Worm (Caenorhabditis elegans): ENCODE measurements around the gene T06C12.12.
A peak's percentile ranks its signal among the peaks of the same experiment; 100 is the strongest.

The T06C12.12 gene

ce11 chrV:15867373-15867772 is 24.5 kb upstream of the T06C12.12 start, which contains the start of gene fbxa-197:
Gene fbxa-197, plus strand, starts transcription at chrV:15867673.
- TF ChIP-seq tra-4 (tag; optimal IDR thresholded peaks at IDR 0.05) (no peak), tbx-37 (GFP tag; conservative IDR thresholded peaks at IDR 0.05) (no peak), ceh-36 (tag; optimal IDR thresholded peaks at IDR 0.05) (no peak), pes-1 (GFP tag; IDR thresholded peaks at IDR 0.05) (no peak), B0310.2 (tag; optimal IDR thresholded peaks at IDR 0.05) (no peak), ceh-13 (GFP tag; optimal IDR thresholded peaks at IDR 0.05) (no peak), hmg-4 (GFP tag; optimal IDR thresholded peaks at IDR 0.05) (no peak)

ce11 chrV:15870356-15870755 is 21.5 kb upstream of the T06C12.12 start, which contains the start of gene str-57:
Gene str-57, plus strand, starts transcription at chrV:15870656.
- TF ChIP-seq hmbx-1 (tag; optimal IDR thresholded peaks at IDR 0.05) (no peak), ama-1 (optimal IDR thresholded peaks at IDR 0.05) (no peak), flt-1 (GFP tag; IDR thresholded peaks at IDR 0.05) (no peak), B0310.2 (tag; optimal IDR thresholded peaks at IDR 0.05) (no peak), sea-1 (GFP tag; conservative IDR thresholded peaks at IDR 0.05) (no peak), pes-1 (GFP tag; IDR thresholded peaks at IDR 0.05) (no peak), hnd-1 (tag; optimal IDR thresholded peaks at IDR 0.05) (no peak), tbx-11 (GFP tag; IDR thresholded peaks at IDR 0.05) (no peak), scrt-1 (GFP tag; IDR thresholded peaks at IDR 0.05) (no peak), F13C5.2 (tag; optimal IDR thresholded peaks at IDR 0.05) (no peak), ets-7 (tag; optimal IDR thresholded peaks at IDR 0.05) (no peak)

ce11 chrV:15872273-15872672 is 19.6 kb upstream of the T06C12.12 start, which contains the start of gene str-56:
Gene str-56, plus strand, starts transcription at chrV:15872573.
- no peak for TF ChIP-seq tbx-37 (GFP tag; conservative IDR thresholded peaks at IDR 0.05)
- no peak for TF ChIP-seq ets-7 (tag; optimal IDR thresholded peaks at IDR 0.05)
- TF ChIP-seq ceh-36 (tag; optimal IDR thresholded peaks at IDR 0.05), result no peak
- no peak for TF ChIP-seq F13C5.2 (tag; optimal IDR thresholded peaks at IDR 0.05)
- TF ChIP-seq flt-1 (GFP tag; IDR thresholded peaks at IDR 0.05), result no peak
- no peak for TF ChIP-seq tra-4 (tag; optimal IDR thresholded peaks at IDR 0.05)
- no peak for TF ChIP-seq hnd-1 (tag; optimal IDR thresholded peaks at IDR 0.05)
- TF ChIP-seq aly-1 (tag; optimal IDR thresholded peaks at IDR 0.05), result no peak
- no peak for TF ChIP-seq scrt-1 (GFP tag; IDR thresholded peaks at IDR 0.05)
- TF ChIP-seq ama-1 (optimal IDR thresholded peaks at IDR 0.05), result no peak
- TF ChIP-seq ceh-13 (GFP tag; optimal IDR thresholded peaks at IDR 0.05), result no peak
- no peak for TF ChIP-seq pes-1 (GFP tag; IDR thresholded peaks at IDR 0.05)
- TF ChIP-seq tbx-11 (GFP tag; IDR thresholded peaks at IDR 0.05), result no peak
- no peak for TF ChIP-seq B0310.2 (tag; optimal IDR thresholded peaks at IDR 0.05)
- no peak for TF ChIP-seq hmbx-1 (tag; optimal IDR thresholded peaks at IDR 0.05)
- no peak for TF ChIP-seq hmg-4 (GFP tag; optimal IDR thresholded peaks at IDR 0.05)
- no peak for TF ChIP-seq sea-1 (GFP tag; conservative IDR thresholded peaks at IDR 0.05)

ce11 chrV:15873762-15874161 is 18.1 kb upstream of the T06C12.12 start:
- TF ChIP-seq ceh-13 (GFP tag; optimal IDR thresholded peaks at IDR 0.05) (peak; percentile 99), pes-1 (GFP tag; IDR thresholded peaks at IDR 0.05) (peak; percentile 99), F13C5.2 (tag; optimal IDR thresholded peaks at IDR 0.05) (peak; percentile 100), hmg-4 (GFP tag; optimal IDR thresholded peaks at IDR 0.05) (peak; percentile 99), sea-1 (GFP tag; conservative IDR thresholded peaks at IDR 0.05) (peak; percentile 99), aly-1 (tag; optimal IDR thresholded peaks at IDR 0.05) (peak; percentile 99), hnd-1 (tag; optimal IDR thresholded peaks at IDR 0.05) (peak; percentile 96), flt-1 (GFP tag; IDR thresholded peaks at IDR 0.05) (peak; percentile 100), tbx-11 (GFP tag; IDR thresholded peaks at IDR 0.05) (peak; percentile 100), tra-4 (tag; optimal IDR thresholded peaks at IDR 0.05) (peak; percentile 98), ets-7 (tag; optimal IDR thresholded peaks at IDR 0.05) (peak; percentile 97), ceh-36 (tag; optimal IDR thresholded peaks at IDR 0.05) (peak; percentile 98), hmbx-1 (tag; optimal IDR thresholded peaks at IDR 0.05) (peak; percentile 94), B0310.2 (tag; optimal IDR thresholded peaks at IDR 0.05) (peak; percentile 99), scrt-1 (GFP tag; IDR thresholded peaks at IDR 0.05) (peak; percentile 100), ama-1 (optimal IDR thresholded peaks at IDR 0.05) (no peak), tbx-37 (GFP tag; conservative IDR thresholded peaks at IDR 0.05) (peak; percentile 100)

ce11 chrV:15876308-15876707 is 15.6 kb upstream of the T06C12.12 start, which contains the start of gene nhr-102:
Gene nhr-102, minus strand, starts transcription at chrV:15876408.
- no peak for TF ChIP-seq sea-1 (GFP tag; conservative IDR thresholded peaks at IDR 0.05)
- no peak for TF ChIP-seq B0310.2 (tag; optimal IDR thresholded peaks at IDR 0.05)
- TF ChIP-seq hmg-4 (GFP tag; optimal IDR thresholded peaks at IDR 0.05), result no peak
- TF ChIP-seq ama-1 (optimal IDR thresholded peaks at IDR 0.05), result no peak
- no peak for TF ChIP-seq tra-4 (tag; optimal IDR thresholded peaks at IDR 0.05)
- no peak for TF ChIP-seq pes-1 (GFP tag; IDR thresholded peaks at IDR 0.05)
- TF ChIP-seq flt-1 (GFP tag; IDR thresholded peaks at IDR 0.05), result no peak
- no peak for TF ChIP-seq ceh-13 (GFP tag; optimal IDR thresholded peaks at IDR 0.05)
- no peak for TF ChIP-seq scrt-1 (GFP tag; IDR thresholded peaks at IDR 0.05)
- no peak for TF ChIP-seq tbx-37 (GFP tag; conservative IDR thresholded peaks at IDR 0.05)
- no peak for TF ChIP-seq ets-7 (tag; optimal IDR thresholded peaks at IDR 0.05)
- no peak for TF ChIP-seq F13C5.2 (tag; optimal IDR thresholded peaks at IDR 0.05)
- no peak for TF ChIP-seq tbx-11 (GFP tag; IDR thresholded peaks at IDR 0.05)
- TF ChIP-seq hnd-1 (tag; optimal IDR thresholded peaks at IDR 0.05), result no peak
- no peak for TF ChIP-seq aly-1 (tag; optimal IDR thresholded peaks at IDR 0.05)

- TF ChIP-seq flt-1 (GFP tag; IDR thresholded peaks at IDR 0.05) (no peak), tra-4 (tag; optimal IDR thresholded peaks at IDR 0.05) (no peak), pes-1 (GFP tag; IDR thresholded peaks at IDR 0.05) (no peak), ceh-36 (tag; optimal IDR thresholded peaks at IDR 0.05) (no peak), tbx-37 (GFP tag; conservative IDR thresholded peaks at IDR 0.05) (no peak), aly-1 (tag; optimal IDR thresholded peaks at IDR 0.05) (no peak), ceh-13 (GFP tag; optimal IDR thresholded peaks at IDR 0.05) (no peak), hnd-1 (tag; optimal IDR thresholded peaks at IDR 0.05) (no peak), hmbx-1 (tag; optimal IDR thresholded peaks at IDR 0.05) (no peak), ama-1 (optimal IDR thresholded peaks at IDR 0.05) (no peak), sea-1 (GFP tag; conservative IDR thresholded peaks at IDR 0.05) (no peak), scrt-1 (GFP tag; IDR thresholded peaks at IDR 0.05) (no peak), B0310.2 (tag; optimal IDR thresholded peaks at IDR 0.05) (no peak)
Measured at ce11 chrV:15879508-15879907, 12.4 kb upstream of the T06C12.12 start, which contains the start of gene nhr-84. Gene nhr-84, minus strand, starts transcription at chrV:15879608.

ce11 chrV:15880033-15880432 is 11.8 kb upstream of the T06C12.12 start:
- TF ChIP-seq hmg-4 (GFP tag; optimal IDR thresholded peaks at IDR 0.05) (no peak), ets-7 (tag; optimal IDR thresholded peaks at IDR 0.05) (no peak), pes-1 (GFP tag; IDR thresholded peaks at IDR 0.05) (no peak), sea-1 (GFP tag; conservative IDR thresholded peaks at IDR 0.05) (no peak), ceh-36 (tag; optimal IDR thresholded peaks at IDR 0.05) (no peak), tbx-37 (GFP tag; conservative IDR thresholded peaks at IDR 0.05) (no peak), hmbx-1 (tag; optimal IDR thresholded peaks at IDR 0.05) (no peak), scrt-1 (GFP tag; IDR thresholded peaks at IDR 0.05) (no peak), flt-1 (GFP tag; IDR thresholded peaks at IDR 0.05) (no peak), tra-4 (tag; optimal IDR thresholded peaks at IDR 0.05) (no peak), B0310.2 (tag; optimal IDR thresholded peaks at IDR 0.05) (no peak), aly-1 (tag; optimal IDR thresholded peaks at IDR 0.05) (no peak), F13C5.2 (tag; optimal IDR thresholded peaks at IDR 0.05) (no peak), ama-1 (optimal IDR thresholded peaks at IDR 0.05) (no peak), ceh-13 (GFP tag; optimal IDR thresholded peaks at IDR 0.05) (no peak), hnd-1 (tag; optimal IDR thresholded peaks at IDR 0.05) (no peak), tbx-11 (GFP tag; IDR thresholded peaks at IDR 0.05) (no peak)
